Worm (Caenorhabditis elegans) whole organism, L1 larva: ENCODE results near the gene F42F12.11.

Experiments used
- C16A3.4 ChIP-seq: fragments of 150-350 bp; optimal IDR thresholded peaks from 2 replicates; lab custom pipeline; 2014; ENCODE audit warnings: missing biosample characterization, missing genetic modification characterization
- Y116A8C.19 ChIP-seq: sonication (generic microtip); optimal IDR thresholded peaks from 2 replicates; lab custom pipeline; 2016; ENCODE audit warnings: missing compliant biosample characterization, missing genetic modification characterization, borderline replicate concordance
- aha-1 ChIP-seq: fragments of 150-350 bp; optimal IDR thresholded peaks from 2 replicates; lab custom pipeline; 2014; ENCODE audit warnings: missing biosample characterization, missing genetic modification characterization
- ceh-8 ChIP-seq: fragments of 200-800 bp; sonication (Bioruptor generic); optimal IDR thresholded peaks from 2 replicates; lab custom pipeline; 2018; ENCODE audit warnings: mild to moderate bottlenecking, missing genetic modification characterization, moderate library complexity, missing compliant biosample characterization
- ceh-88 ChIP-seq: fragments of 200-800 bp; sonication (Bioruptor generic); IDR thresholded peaks from 2 replicates; pipeline ENCODE4 v1.3.6; 2022; ENCODE audit warnings: missing genetic modification characterization, missing compliant biosample characterization
- ceh-90 ChIP-seq: sonication (generic microtip); optimal IDR thresholded peaks from 2 replicates; lab custom pipeline; 2016; ENCODE audit warnings: missing genetic modification characterization, missing compliant biosample characterization
- ces-1 ChIP-seq: fragments of 150-350 bp; optimal IDR thresholded peaks from 2 replicates; lab custom pipeline; 2014; ENCODE audit warnings: missing biosample characterization, missing genetic modification reagents, missing genetic modification characterization
- dpl-1 ChIP-seq, 3 experiments: fragments of 150-350 bp in 2 of 3; sonication (generic microtip) in 1 of 3; optimal IDR thresholded peaks; 2 replicates each; lab custom pipeline; 2014 to 2017; ENCODE audit warnings: missing biosample characterization in 3 of 3, missing genetic modification characterization in 3 of 3, missing genetic modification reagents in 3 of 3
- efl-1 ChIP-seq, 4 experiments: fragments of 150-350 bp; optimal IDR thresholded peaks in 3 of 4; peaks in 1 of 4; 1 replicate in 1 of 4; 2 replicates in 3 of 4; lab custom pipeline; 2014; ENCODE audit warnings: missing biosample characterization in 2 of 4, missing genetic modification characterization in 2 of 4, missing genetic modification reagents in 2 of 4
- efl-3 ChIP-seq: fragments of 200-800 bp; sonication (Bioruptor generic); optimal IDR thresholded peaks from 2 replicates; lab custom pipeline; 2018; ENCODE audit warnings: mild to moderate bottlenecking, missing genetic modification characterization, missing compliant biosample characterization
- egl-13 ChIP-seq: sonication (generic microtip); optimal IDR thresholded peaks from 2 replicates; lab custom pipeline; 2016; ENCODE audit warnings: missing genotype, missing genetic modification reagents, missing genetic modification characterization, missing compliant biosample characterization
- egl-27 ChIP-seq, 2 experiments: fragments of 150-350 bp in 1 of 2; sonication (generic microtip); optimal IDR thresholded peaks; 3 replicates each; lab custom pipeline; 2017 to 2018; ENCODE audit warnings: missing biosample characterization in 2 of 2, missing genetic modification characterization in 2 of 2, missing genetic modification reagents in 2 of 2
- elt-2 ChIP-seq: sonication (generic microtip); optimal IDR thresholded peaks from 2 replicates; lab custom pipeline; 2016; ENCODE audit warnings: missing genetic modification characterization, mild to moderate bottlenecking, inconsistent platforms, missing compliant biosample characterization, missing genetic modification reagents
- ets-5 ChIP-seq: fragments of 200-800 bp; sonication (Bioruptor generic); IDR thresholded peaks from 2 replicates; pipeline ENCODE4 v1.3.6; 2022; ENCODE audit warnings: missing genetic modification characterization, missing compliant biosample characterization
- fkh-4 ChIP-seq: sonication (generic microtip); optimal IDR thresholded peaks from 2 replicates; lab custom pipeline; 2016; ENCODE audit warnings: missing compliant biosample characterization, missing genetic modification characterization, borderline replicate concordance
- jun-1 ChIP-seq: fragments of 150-350 bp; optimal IDR thresholded peaks from 2 replicates; lab custom pipeline; 2014; ENCODE audit warnings: missing biosample characterization, missing genetic modification reagents, missing genetic modification characterization
- lin-35 ChIP-seq, 2 experiments: fragments of 150-350 bp; optimal IDR thresholded peaks; 2 replicates each; lab custom pipeline; 2014; ENCODE audit warnings: missing biosample characterization in 2 of 2, missing genetic modification characterization in 2 of 2, missing genetic modification reagents in 2 of 2
- lin-39 ChIP-seq: fragments of 150-350 bp; optimal IDR thresholded peaks from 2 replicates; lab custom pipeline; 2014; ENCODE audit warnings: missing biosample characterization, missing genetic modification reagents, missing genetic modification characterization
- mab-9 ChIP-seq: fragments of 200-800 bp; sonication (Bioruptor generic); IDR thresholded peaks from 2 replicates; pipeline ENCODE4 v1.3.6; 2022; ENCODE audit warnings: missing genetic modification reagents, missing genetic modification characterization, missing compliant biosample characterization
- mef-2 ChIP-seq: fragments of 150-350 bp; optimal IDR thresholded peaks from 2 replicates; lab custom pipeline; 2014; ENCODE audit warnings: missing biosample characterization, missing genetic modification characterization
- mep-1 ChIP-seq: fragments of 150-350 bp; optimal IDR thresholded peaks from 2 replicates; lab custom pipeline; 2014; ENCODE audit warnings: missing biosample characterization, missing genetic modification characterization
- nhr-47 ChIP-seq: sonication (generic microtip); optimal IDR thresholded peaks from 2 replicates; lab custom pipeline; 2016; ENCODE audit warnings: mild to moderate bottlenecking, missing genetic modification characterization, moderate library complexity, missing compliant biosample characterization
- nhr-77 ChIP-seq: fragments of 150-350 bp; optimal IDR thresholded peaks from 2 replicates; lab custom pipeline; 2014; ENCODE audit warnings: missing biosample characterization, missing genetic modification characterization
- nhr-85 ChIP-seq: sonication (generic microtip); peaks from one replicate; lab custom pipeline; 2016; ENCODE audit warnings: missing genetic modification characterization, inconsistent platforms, missing compliant biosample characterization
- rnt-1 ChIP-seq: sonication (generic microtip); optimal IDR thresholded peaks from 2 replicates; lab custom pipeline; 2016; ENCODE audit warnings: mild to moderate bottlenecking, missing genetic modification characterization, moderate library complexity, missing compliant biosample characterization
- skn-1 ChIP-seq: fragments of 150-350 bp; optimal IDR thresholded peaks from 2 replicates; lab custom pipeline; 2014; ENCODE audit warnings: missing biosample characterization, missing genetic modification characterization
- snpc-4 ChIP-seq: fragments of 150-350 bp; optimal IDR thresholded peaks from 2 replicates; lab custom pipeline; 2014; ENCODE audit warnings: missing biosample characterization, missing genetic modification characterization
- sox-4 ChIP-seq: sonication (generic microtip); optimal IDR thresholded peaks from 2 replicates; lab custom pipeline; 2016; ENCODE audit warnings: missing genetic modification characterization, missing compliant biosample characterization
- sup-37 ChIP-seq: fragments of 200-800 bp; sonication (Bioruptor generic); optimal IDR thresholded peaks from 2 replicates; lab custom pipeline; 2018; ENCODE audit warnings: mild to moderate bottlenecking, missing genetic modification characterization, missing compliant biosample characterization
- unc-130 ChIP-seq: fragments of 150-350 bp; optimal IDR thresholded peaks from 2 replicates; lab custom pipeline; 2017; ENCODE audit warnings: missing biosample characterization, missing genetic modification characterization, inconsistent platforms
- unc-30 ChIP-seq: sonication (generic microtip); optimal IDR thresholded peaks from 2 replicates; lab custom pipeline; 2017; ENCODE audit warnings: missing biosample characterization, missing genetic modification characterization
- unc-62 ChIP-seq: fragments of 150-350 bp; optimal IDR thresholded peaks from 2 replicates; lab custom pipeline; 2014; ENCODE audit warnings: missing biosample characterization, missing genetic modification reagents, missing genetic modification characterization
- unc-98 ChIP-seq: fragments of 200-800 bp; sonication (Bioruptor generic); IDR thresholded peaks from 2 replicates; pipeline ENCODE4 v1.3.6; 2022; ENCODE audit warnings: missing genetic modification characterization, missing compliant biosample characterization
- xbp-1 ChIP-seq: sonication (generic microtip); optimal IDR thresholded peaks from 2 replicates; lab custom pipeline; 2016; ENCODE audit warnings: missing genetic modification characterization, missing compliant biosample characterization
- zag-1 ChIP-seq: fragments of 150-350 bp; optimal IDR thresholded peaks from 2 replicates; lab custom pipeline; 2014; ENCODE audit warnings: missing biosample characterization, missing genetic modification characterization
- ztf-4 ChIP-seq: fragments of 150-350 bp; optimal IDR thresholded peaks from 2 replicates; lab custom pipeline; 2014; ENCODE audit warnings: missing biosample characterization, missing genetic modification characterization

Gene F42F12.11

DNA sequence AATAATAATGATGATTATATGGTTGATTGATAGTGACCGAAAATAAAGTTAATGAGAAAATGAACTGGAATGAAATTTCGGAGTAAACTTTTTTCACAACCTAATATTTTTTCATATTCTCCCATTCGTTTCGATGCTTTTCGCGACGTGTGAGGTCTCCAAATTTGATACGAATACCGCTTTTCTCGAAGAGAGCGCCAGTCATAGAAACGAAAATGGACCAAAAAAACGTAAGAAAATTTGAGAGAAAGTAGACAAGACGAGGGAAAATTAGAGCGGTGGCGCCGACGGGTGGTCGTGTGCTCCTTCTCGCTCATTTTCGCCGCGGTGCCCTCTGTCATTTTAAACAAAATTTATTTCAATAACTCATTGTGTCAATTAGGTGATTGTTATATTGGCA lies 32.4 kb upstream of the F42F12.11 start:
- TF ChIP-seq ztf-4 (tag; lab: Kevin White, UChicago) (no peak), rnt-1 (tag; lab: Kevin White, UChicago) (no peak), jun-1 (tag; lab: Kevin White, UChicago) (no peak), efl-1 (optimal IDR thresholded peaks at IDR 0.05; lab: Kevin White, UChicago) (no peak), efl-1 (GFP tag; optimal IDR thresholded peaks at IDR 0.05 in 1 of 2; lab: Kevin White, UChicago) (no peak), ces-1 (GFP tag; lab: Kevin White, UChicago) (no peak), elt-2 (tag; lab: Kevin White, UChicago) (peak; percentile 5), fkh-4 (tag; lab: Kevin White, UChicago) (no peak), lin-39 (tag; lab: Kevin White, UChicago) (no peak), dpl-1 (GFP tag; optimal IDR thresholded peaks at IDR 0.05; lab: Kevin White, UChicago) (no peak)
- TF ChIP-seq, all 84 proteins: peak for 1

DNA sequence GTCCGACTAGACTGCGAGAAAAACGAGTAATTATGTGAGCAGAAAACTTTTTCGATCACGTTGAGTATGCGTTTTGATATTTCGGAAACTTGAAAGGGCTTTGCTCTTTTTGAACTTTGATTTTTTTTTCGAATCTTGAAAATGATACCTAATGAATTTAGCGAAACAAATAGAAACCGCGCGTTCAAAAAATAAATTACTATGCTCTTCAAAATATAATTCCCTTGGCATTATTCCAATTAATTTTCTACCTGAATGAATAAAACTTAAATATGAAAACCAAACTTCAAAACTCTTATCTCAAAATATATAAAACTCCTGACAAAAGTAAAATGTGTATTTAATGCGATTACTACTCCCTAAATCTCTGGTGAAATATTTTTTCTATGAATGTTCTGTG lies 31.6 kb upstream of the F42F12.11 start, which contains the start of gene xtr-2:
Gene xtr-2, plus strand, starts transcription at position 301 of the 400 bp plus-strand sequence.
- TF ChIP-seq ces-1 (GFP tag; lab: Kevin White, UChicago) (no peak), nhr-77 (no peak), C16A3.4 (tag; lab: Kevin White, UChicago) (no peak), snpc-4 (no peak), ztf-4 (tag; lab: Kevin White, UChicago) (no peak), zag-1 (tag; lab: Kevin White, UChicago) (no peak), xbp-1 (tag; lab: Kevin White, UChicago) (no peak), lin-39 (tag; lab: Kevin White, UChicago) (no peak), egl-27 (tag; optimal IDR thresholded peaks at IDR 0.05; lab: Kevin White, UChicago) (no peak), unc-130 (no peak), sox-4 (tag; lab: Kevin White, UChicago) (no peak), mab-9 (GFP tag; lab: Robert Waterston, UW) (no peak), ceh-88 (GFP tag; lab: Robert Waterston, UW) (no peak)

DNA sequence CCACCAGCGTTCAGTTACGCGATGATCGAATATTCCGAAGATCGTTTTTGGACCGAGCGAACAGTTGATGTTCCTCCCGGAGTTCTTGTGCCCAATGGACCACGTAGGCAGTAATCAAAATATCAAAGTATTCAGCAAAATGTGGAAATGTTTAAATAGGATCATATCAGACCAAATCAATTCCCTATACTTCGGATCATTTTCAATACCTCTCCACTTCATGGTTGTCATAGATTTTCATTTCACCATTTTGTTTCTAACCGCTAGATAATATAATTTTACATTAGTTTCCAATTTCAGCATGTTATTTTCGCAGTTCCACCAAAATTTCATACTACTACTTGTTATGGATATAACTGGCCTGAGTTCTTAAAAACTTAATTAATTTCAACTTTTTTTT lies 29.3 kb upstream of the F42F12.11 start:
- TF ChIP-seq nhr-85 (no peak), elt-2 (tag; lab: Kevin White, UChicago) (no peak), ets-5 (no peak), unc-98 (GFP tag; lab: Robert Waterston, UW) (no peak), efl-3 (GFP tag; lab: Kevin White, UChicago) (no peak), nhr-47 (tag; lab: Kevin White, UChicago) (no peak), rnt-1 (tag; lab: Kevin White, UChicago) (no peak), aha-1 (tag; lab: Kevin White, UChicago) (no peak), mef-2 (tag; lab: Kevin White, UChicago) (no peak), Y116A8C.19 (tag; lab: Kevin White, UChicago) (no peak), unc-62 (GFP tag; lab: Kevin White, UChicago) (no peak), lin-35 (GFP tag; optimal IDR thresholded peaks at IDR 0.05; lab: Kevin White, UChicago) (no peak), skn-1 (tag; lab: Kevin White, UChicago) (no peak), mep-1 (tag; lab: Kevin White, UChicago) (no peak), egl-13 (tag; lab: Kevin White, UChicago) (no peak), unc-30 (tag; lab: Kevin White, UChicago) (no peak), sup-37 (GFP tag; lab: Kevin White, UChicago) (no peak), ceh-90 (no peak)

ce11 chrX:12320737-12321136 lies 26.1 kb upstream of the F42F12.11 start, which contains the start of gene ceh-40:
TSS of gene ceh-40 (minus strand) at chrX:12320777.
- TF ChIP-seq elt-2 (tag; lab: Kevin White, UChicago), result no peak
- no peak for TF ChIP-seq jun-1 (tag; lab: Kevin White, UChicago)
- no peak for TF ChIP-seq ces-1 (GFP tag; lab: Kevin White, UChicago)
- no peak for TF ChIP-seq ceh-8 (GFP tag; lab: Kevin White, UChicago)
- TF ChIP-seq, all 84 proteins: peak for 0
